Worm (Caenorhabditis elegans) whole organism, L2 larva: Measurements from ENCODE around the gene Y6E2A.1.
"Not testable (repeated sequence)": the region's sequence is repeated elsewhere in the genome, so short reads cannot be mapped to it uniquely, and the experiment has no call there.

Source experiments
- C34F6.9 ChIP-seq: fragments of 150-350 bp; optimal IDR thresholded peaks from 2 replicates; lab custom pipeline; 2014; ENCODE audit warnings: missing biosample characterization, missing genetic modification characterization
- F13H6.1 ChIP-seq: sonication (generic microtip); optimal IDR thresholded peaks from 2 replicates; lab custom pipeline; 2016; ENCODE audit warnings: missing genetic modification characterization, missing compliant biosample characterization
- R02D3.7 ChIP-seq: fragments of 150-350 bp; optimal IDR thresholded peaks from 2 replicates; lab custom pipeline; 2014; ENCODE audit warnings: missing biosample characterization, missing genetic modification characterization
- Y55F3AM.14 ChIP-seq: fragments of 200-800 bp; sonication (Bioruptor generic); optimal IDR thresholded peaks from 2 replicates; lab custom pipeline; 2018; ENCODE audit warnings: mild to moderate bottlenecking, missing genetic modification characterization, missing compliant biosample characterization
- alr-1 ChIP-seq: fragments of 150-350 bp; optimal IDR thresholded peaks from 2 replicates; lab custom pipeline; 2014; ENCODE audit warnings: missing biosample characterization, missing genetic modification characterization
- aly-2 ChIP-seq: fragments of 150-350 bp; optimal IDR thresholded peaks from 2 replicates; lab custom pipeline; 2014; ENCODE audit warnings: missing biosample characterization, missing genetic modification characterization
- ama-1 ChIP-seq: fragments of 150-350 bp; optimal IDR thresholded peaks from 2 replicates; lab custom pipeline; 2018; ENCODE audit warnings: inconsistent platforms
- blmp-1 ChIP-seq: sonication (generic microtip); optimal IDR thresholded peaks from 2 replicates; lab custom pipeline; 2017; ENCODE audit warnings: missing genetic modification characterization, mild to moderate bottlenecking, missing compliant biosample characterization, antibody characterized with exemption, moderate library complexity; ENCODE audit not compliant: insufficient read depth
- ceh-16 ChIP-seq: fragments of 150-350 bp; optimal IDR thresholded peaks from 2 replicates; lab custom pipeline; 2014; ENCODE audit warnings: missing biosample characterization, missing genetic modification characterization
- ceh-82 ChIP-seq: fragments of 150-350 bp; optimal IDR thresholded peaks from 2 replicates; lab custom pipeline; 2014; ENCODE audit warnings: missing biosample characterization, missing genetic modification characterization
- crh-2 ChIP-seq: sonication (generic microtip); optimal IDR thresholded peaks from 2 replicates; lab custom pipeline; 2017; ENCODE audit warnings: missing biosample characterization, missing genetic modification characterization
- dmd-4 ChIP-seq: sonication (generic microtip); optimal IDR thresholded peaks from 2 replicates; lab custom pipeline; 2017; ENCODE audit warnings: missing biosample characterization, missing genetic modification characterization
- elt-1 ChIP-seq: fragments of 150-350 bp; optimal IDR thresholded peaks from 2 replicates; lab custom pipeline; 2014; ENCODE audit warnings: missing biosample characterization, missing genetic modification characterization
- gmeb-1 ChIP-seq: fragments of 150-350 bp; optimal IDR thresholded peaks from 2 replicates; lab custom pipeline; 2014; ENCODE audit warnings: missing biosample characterization, missing genetic modification characterization
- lin-11 ChIP-seq: fragments of 150-350 bp; sonication (generic microtip); optimal IDR thresholded peaks from 2 replicates; lab custom pipeline; 2014; ENCODE audit warnings: missing biosample characterization, missing genetic modification characterization, inconsistent platforms, mixed read lengths
- lin-13 ChIP-seq: fragments of 150-350 bp; optimal IDR thresholded peaks from 2 replicates; lab custom pipeline; 2014; ENCODE audit warnings: missing biosample characterization, missing genetic modification reagents, missing genetic modification characterization
- lsy-2 ChIP-seq, 2 experiments: fragments of 150-350 bp in 1 of 2; sonication (generic microtip) in 1 of 2; optimal IDR thresholded peaks; 2 replicates each; lab custom pipeline; 2014 to 2017; ENCODE audit warnings: missing biosample characterization in 2 of 2, missing genetic modification characterization in 2 of 2
- mab-5 ChIP-seq: fragments of 150-350 bp; optimal IDR thresholded peaks from 2 replicates; lab custom pipeline; 2014; ENCODE audit warnings: missing biosample characterization, missing genetic modification characterization
- mbf-1 ChIP-seq: sonication (generic microtip); optimal IDR thresholded peaks from 2 replicates; lab custom pipeline; 2017; ENCODE audit warnings: missing biosample characterization, missing genetic modification characterization
- mdl-1 ChIP-seq, 2 experiments: fragments of 150-350 bp in 1 of 2; sonication (generic microtip) in 1 of 2; optimal IDR thresholded peaks; 2 replicates each; lab custom pipeline; 2017; ENCODE audit warnings: missing biosample characterization in 2 of 2, missing genetic modification characterization in 2 of 2
- nhr-11 ChIP-seq: fragments of 150-350 bp; optimal IDR thresholded peaks from 2 replicates; lab custom pipeline; 2014; ENCODE audit warnings: missing biosample characterization, missing genetic modification characterization
- nhr-12 ChIP-seq: fragments of 150-350 bp; optimal IDR thresholded peaks from 2 replicates; lab custom pipeline; 2014; ENCODE audit warnings: missing biosample characterization, missing genetic modification characterization
- nhr-129 ChIP-seq: fragments of 150-350 bp; optimal IDR thresholded peaks from 2 replicates; lab custom pipeline; 2014; ENCODE audit warnings: missing biosample characterization, missing genetic modification characterization
- nhr-21 ChIP-seq: fragments of 150-350 bp; optimal IDR thresholded peaks from 2 replicates; lab custom pipeline; 2014; ENCODE audit warnings: missing biosample characterization, missing genetic modification characterization
- nhr-23 ChIP-seq: fragments of 150-350 bp; optimal IDR thresholded peaks from 2 replicates; lab custom pipeline; 2014; ENCODE audit warnings: missing biosample characterization, missing genetic modification reagents, missing genetic modification characterization
- nhr-77 ChIP-seq: fragments of 150-350 bp; optimal IDR thresholded peaks from 2 replicates; lab custom pipeline; 2014; ENCODE audit warnings: missing biosample characterization, missing genetic modification characterization
- peb-1 ChIP-seq: fragments of 150-350 bp; optimal IDR thresholded peaks from 2 replicates; lab custom pipeline; 2014; ENCODE audit warnings: missing biosample characterization, missing genetic modification characterization
- sem-4 ChIP-seq: fragments of 150-350 bp; optimal IDR thresholded peaks from 2 replicates; lab custom pipeline; 2014; ENCODE audit warnings: missing biosample characterization, missing genetic modification reagents, missing genetic modification characterization
- skn-1 ChIP-seq: sonication (generic microtip); optimal IDR thresholded peaks from 2 replicates; lab custom pipeline; 2017; ENCODE audit warnings: missing biosample characterization, missing genetic modification characterization
- sma-3 ChIP-seq: sonication (generic microtip); optimal IDR thresholded peaks from 2 replicates; lab custom pipeline; 2016; ENCODE audit warnings: missing genetic modification reagents, missing genetic modification characterization, missing compliant biosample characterization
- sma-9 ChIP-seq, 2 experiments: fragments of 150-350 bp in 1 of 2; sonication (generic microtip) in 1 of 2; optimal IDR thresholded peaks; 2 replicates each; lab custom pipeline; 2014 to 2016; ENCODE audit warnings: missing genetic modification characterization in 2 of 2, mild to moderate bottlenecking in 1 of 2, missing biosample characterization in 1 of 2, missing compliant biosample characterization in 1 of 2, missing genetic modification reagents in 1 of 2, moderate library complexity in 1 of 2
- snpc-4 ChIP-seq: fragments of 150-350 bp; optimal IDR thresholded peaks from 2 replicates; lab custom pipeline; 2014; ENCODE audit warnings: missing biosample characterization, missing genetic modification characterization
- unc-39 ChIP-seq: fragments of 150-350 bp; optimal IDR thresholded peaks from 2 replicates; lab custom pipeline; 2014; ENCODE audit warnings: missing biosample characterization, missing genetic modification characterization
- unc-55 ChIP-seq: fragments of 150-350 bp; sonication (generic microtip); optimal IDR thresholded peaks from 3 replicates; lab custom pipeline; 2014; ENCODE audit warnings: missing biosample characterization, missing genetic modification reagents, missing genetic modification characterization
- zag-1 ChIP-seq: fragments of 150-350 bp; optimal IDR thresholded peaks from 2 replicates; lab custom pipeline; 2014; ENCODE audit warnings: missing biosample characterization, missing genetic modification characterization
- ztf-11 ChIP-seq: sonication (generic microtip); optimal IDR thresholded peaks from 2 replicates; lab custom pipeline; 2017; ENCODE audit warnings: missing biosample characterization, missing genetic modification characterization

Y6E2A.1 gene

ce11 chrV:15710401-15710800 lies at the start of gene Y6E2A.1:
Y6E2A.1 (minus strand) TSS chrV:15710501.
- TF ChIP-seq ceh-16 (no peak), mdl-1 (tag; optimal IDR thresholded peaks at IDR 0.05; lab: Kevin White, UChicago) (no peak), crh-2 (no peak)
- TF ChIP-seq, all 48 proteins: peak for 0

DNA sequence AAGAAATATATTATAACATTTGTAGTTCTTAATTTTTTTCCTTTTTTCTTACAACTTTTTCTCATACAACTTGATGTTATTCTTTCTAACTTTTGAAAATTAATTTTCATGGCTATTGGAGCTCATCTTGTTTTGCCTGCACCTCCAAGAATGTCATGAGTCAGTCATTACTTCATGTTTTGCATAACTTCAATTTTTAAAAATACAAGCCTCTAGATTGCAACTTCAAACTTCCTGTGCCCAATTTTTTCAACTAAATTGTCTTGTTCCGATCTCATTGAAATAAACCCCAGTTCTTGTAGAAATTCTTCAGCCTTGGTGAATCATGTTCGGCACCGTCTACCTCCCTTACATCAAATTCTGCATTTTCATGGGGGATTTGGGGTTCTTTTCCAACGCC lies 48.1 kb upstream of the Y6E2A.1 start, which contains the start of gene str-9:
Gene str-9, plus strand, starts transcription at position 301 of the 400 bp plus-strand sequence.
- TF ChIP-seq nhr-21 (tag; lab: Kevin White, UChicago): no peak
- TF ChIP-seq skn-1 (tag; lab: Kevin White, UChicago): no peak
- TF ChIP-seq sma-9 (GFP tag; optimal IDR thresholded peaks at IDR 0.05; lab: Kevin White, UChicago): no peak
- TF ChIP-seq sma-9 (tag; optimal IDR thresholded peaks at IDR 0.05; lab: Kevin White, UChicago): no peak
- TF ChIP-seq lin-11 (tag; lab: Kevin White, UChicago): no peak
- TF ChIP-seq blmp-1 (tag; lab: Kevin White, UChicago): no peak
- no peak for TF ChIP-seq lsy-2 (tag; optimal IDR thresholded peaks at IDR 0.05; lab: Kevin White, UChicago)
- TF ChIP-seq dmd-4 (tag; lab: Kevin White, UChicago): no peak
- TF ChIP-seq unc-39 (tag; lab: Kevin White, UChicago): no peak
- no peak for TF ChIP-seq aly-2
- no peak for TF ChIP-seq mab-5

ce11 chrV:15757645-15758044 lies 47.3 kb upstream of the Y6E2A.1 start:
- TF ChIP-seq nhr-129 (tag; lab: Kevin White, UChicago): no peak
- TF ChIP-seq aly-2: no peak
- no peak for TF ChIP-seq elt-1 (tag; lab: Kevin White, UChicago)
- no peak for TF ChIP-seq nhr-11 (tag; lab: Kevin White, UChicago)
- TF ChIP-seq ztf-11: no peak
- TF ChIP-seq Y55F3AM.14 (GFP tag; lab: Kevin White, UChicago): no peak
- TF ChIP-seq nhr-23: no peak
- TF ChIP-seq nhr-12 (tag; lab: Kevin White, UChicago): no peak
- no peak for TF ChIP-seq mab-5
- TF ChIP-seq skn-1 (tag; lab: Kevin White, UChicago): no peak
- no peak for TF ChIP-seq snpc-4 (tag; lab: Kevin White, UChicago)
- no peak for TF ChIP-seq mbf-1
- TF ChIP-seq peb-1 (tag; lab: Kevin White, UChicago): no peak
- no peak for TF ChIP-seq gmeb-1
- no peak for TF ChIP-seq alr-1 (tag; lab: Kevin White, UChicago)
- no peak for TF ChIP-seq lsy-2 (tag; optimal IDR thresholded peaks at IDR 0.05; lab: Kevin White, UChicago)
- no peak for TF ChIP-seq R02D3.7 (tag; lab: Kevin White, UChicago)

DNA sequence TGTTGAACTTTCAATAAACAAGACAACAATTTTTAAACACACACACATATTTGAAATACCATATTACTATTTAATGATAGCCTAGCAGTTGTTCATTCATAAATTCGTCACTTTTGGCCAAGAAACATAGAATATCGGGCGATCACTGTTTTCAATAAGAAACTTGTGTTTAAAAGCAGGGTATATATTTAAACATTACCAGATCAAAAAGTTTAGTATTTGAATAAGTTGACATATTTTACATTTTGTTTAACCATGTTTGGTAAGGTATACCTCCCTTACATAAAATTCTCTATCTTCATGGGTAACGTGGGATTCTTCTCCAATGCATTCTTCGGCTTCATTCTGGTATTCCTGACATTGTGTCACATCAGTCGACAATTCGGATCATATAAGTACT lies 44.4 kb upstream of the Y6E2A.1 start, which contains the start of gene str-8:
Gene str-8, plus strand, starts transcription at position 301 of the 400 bp plus-strand sequence.
- TF ChIP-seq ztf-11; snpc-4 (tag; lab: Kevin White, UChicago); zag-1 (tag; lab: Kevin White, UChicago): not testable (repeated sequence)
- TF ChIP-seq, all 48 proteins: peak for 0; not testable (repeated sequence) for 48

DNA sequence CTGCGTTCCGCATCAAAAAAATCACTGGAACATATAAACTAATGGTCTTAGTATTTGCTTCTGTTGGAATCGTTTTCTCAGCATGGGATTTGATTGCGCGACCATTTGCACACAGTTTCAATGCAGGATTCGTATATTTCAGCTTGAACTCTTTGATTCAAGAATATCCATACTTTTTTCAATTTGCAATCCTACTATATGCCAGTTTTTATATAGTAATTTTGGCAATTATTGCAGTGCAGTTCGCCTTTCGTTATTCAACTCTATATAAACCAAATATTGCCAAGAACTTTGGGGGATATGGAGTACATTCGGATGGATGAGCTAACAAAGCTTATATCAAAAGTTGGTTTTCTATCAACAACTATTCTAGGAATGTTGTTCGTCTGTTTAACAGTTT lies 42.6 kb upstream of the Y6E2A.1 start, which contains the start of gene str-5:
Gene str-5, plus strand, starts transcription at position 301 of the 400 bp plus-strand sequence.
- TF ChIP-seq unc-55 (GFP tag; lab: Kevin White, UChicago); nhr-129 (tag; lab: Kevin White, UChicago); nhr-77 (tag; lab: Kevin White, UChicago): not testable (repeated sequence)

- no peak for TF ChIP-seq dmd-4 (tag; lab: Kevin White, UChicago)
These were observed 41.7 kb upstream of the Y6E2A.1 start, which contains the start of gene str-43 for ce11 chrV:15752049-15752448. str-43 (minus strand) TSS chrV:15752149.

DNA sequence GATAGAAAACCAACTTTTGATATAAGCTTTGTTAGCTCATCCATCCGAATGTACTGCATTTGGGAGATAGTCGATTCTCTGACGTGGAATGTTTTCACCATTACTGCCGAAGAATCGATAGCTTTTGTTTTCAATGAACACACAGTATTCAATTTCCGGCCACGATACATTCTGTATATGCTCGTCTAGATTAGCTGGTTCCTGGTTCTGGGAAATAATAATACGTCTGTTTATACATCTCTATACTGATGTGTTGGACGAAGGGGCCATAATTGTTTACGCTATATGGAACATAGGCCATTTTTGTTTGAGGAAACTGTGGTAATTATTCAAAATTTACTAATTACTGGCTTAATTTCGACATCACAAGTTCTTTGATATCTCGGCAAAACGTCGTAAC lies 39.8 kb upstream of the Y6E2A.1 start, which contains the start of gene str-6:
Gene str-6, minus strand, starts transcription at position 101 of the 400 bp plus-strand sequence.
- TF ChIP-seq peb-1 (tag; lab: Kevin White, UChicago) (no peak), ztf-11 (no peak), ceh-82 (tag; lab: Kevin White, UChicago) (no peak), ama-1 (no peak), C34F6.9 (tag; lab: Kevin White, UChicago) (no peak), sem-4 (tag; lab: Kevin White, UChicago) (no peak), sma-3 (GFP tag; lab: Kevin White, UChicago) (no peak), gmeb-1 (no peak), R02D3.7 (tag; lab: Kevin White, UChicago) (no peak), skn-1 (tag; lab: Kevin White, UChicago) (no peak), elt-1 (tag; lab: Kevin White, UChicago) (no peak), alr-1 (tag; lab: Kevin White, UChicago) (no peak), nhr-23 (no peak), unc-39 (tag; lab: Kevin White, UChicago) (no peak), mab-5 (no peak), snpc-4 (tag; lab: Kevin White, UChicago) (no peak), lin-13 (GFP tag; lab: Kevin White, UChicago) (no peak), nhr-11 (tag; lab: Kevin White, UChicago) (no peak), mdl-1 (tag; optimal IDR thresholded peaks at IDR 0.05; lab: Kevin White, UChicago) (no peak), F13H6.1 (no peak)
